Worm (Caenorhabditis elegans): ENCODE measurements around the gene C08F8.6.

Gene C08F8.6

ce11 chrIV:11145929-11146339 is 18.8 kb downstream of the C08F8.6 start:
- TF ChIP-seq cog-1 (tag; optimal IDR thresholded peaks at IDR 0.05) = no peak
- TF ChIP-seq ztf-29 (GFP tag; IDR thresholded peaks at IDR 0.05) = no peak
- no peak for TF ChIP-seq ztf-23 (GFP tag; IDR thresholded peaks at IDR 0.05)
- no peak for TF ChIP-seq flt-1 (GFP tag; IDR thresholded peaks at IDR 0.05)
- TF ChIP-seq T22C8.4 (GFP tag; IDR thresholded peaks at IDR 0.05) = no peak
- TF ChIP-seq klf-2 (GFP tag; conservative IDR thresholded peaks at IDR 0.05) = no peak
- no peak for TF ChIP-seq med-1 (GFP tag; optimal IDR thresholded peaks at IDR 0.05; ENCODE audit: insufficient read depth)
- no peak for TF ChIP-seq ref-1 (GFP tag; conservative IDR thresholded peaks at IDR 0.05)
- TF ChIP-seq tab-1 (GFP tag; IDR thresholded peaks at IDR 0.05) = no peak

- TF ChIP-seq tab-1 (GFP tag; IDR thresholded peaks at IDR 0.05) = no peak
- no peak for TF ChIP-seq ztf-29 (GFP tag; IDR thresholded peaks at IDR 0.05)
- no peak for TF ChIP-seq med-1 (GFP tag; optimal IDR thresholded peaks at IDR 0.05; ENCODE audit: insufficient read depth)
Observed at ce11 chrIV:11143228-11143444, 21.6 kb downstream of the C08F8.6 start, which contains the start of gene F01G4.4. F01G4.4 (plus strand) TSS chrIV:11143345.

- TF ChIP-seq T22C8.4 (GFP tag; IDR thresholded peaks at IDR 0.05) = no peak
- no peak for TF ChIP-seq klf-2 (GFP tag; conservative IDR thresholded peaks at IDR 0.05)
- no peak for TF ChIP-seq tab-1 (GFP tag; IDR thresholded peaks at IDR 0.05)
- TF ChIP-seq flt-1 (GFP tag; IDR thresholded peaks at IDR 0.05) = no peak
- TF ChIP-seq ztf-29 (GFP tag; IDR thresholded peaks at IDR 0.05) = no peak
- no peak for TF ChIP-seq ztf-23 (GFP tag; IDR thresholded peaks at IDR 0.05)
- TF ChIP-seq cog-1 (tag; optimal IDR thresholded peaks at IDR 0.05) = no peak
- no peak for TF ChIP-seq ref-1 (GFP tag; conservative IDR thresholded peaks at IDR 0.05)
- no peak for TF ChIP-seq med-1 (GFP tag; optimal IDR thresholded peaks at IDR 0.05; ENCODE audit: insufficient read depth)
Observed at ce11 chrIV:11142314-11143227, 22.2 kb downstream of the C08F8.6 start, which contains the start of gene skih-2. skih-2 (minus strand) TSS chrIV:11142364.

- TF ChIP-seq ztf-23 (GFP tag; IDR thresholded peaks at IDR 0.05) (no peak), cog-1 (tag; optimal IDR thresholded peaks at IDR 0.05) (no peak), klf-2 (GFP tag; conservative IDR thresholded peaks at IDR 0.05) (no peak), T22C8.4 (GFP tag; IDR thresholded peaks at IDR 0.05) (no peak)
Observed at ce11 chrIV:11131268-11131667, 33.5 kb downstream of the C08F8.6 start, which contains the start of gene ard-1. ard-1 (plus strand) TSS chrIV:11131279.

- TF ChIP-seq flt-1 (GFP tag; IDR thresholded peaks at IDR 0.05) (no peak), ztf-29 (GFP tag; IDR thresholded peaks at IDR 0.05) (no peak), med-1 (GFP tag; optimal IDR thresholded peaks at IDR 0.05; ENCODE audit: insufficient read depth) (no peak), tab-1 (GFP tag; IDR thresholded peaks at IDR 0.05) (no peak), T22C8.4 (GFP tag; IDR thresholded peaks at IDR 0.05) (no peak), ztf-23 (GFP tag; IDR thresholded peaks at IDR 0.05) (no peak), cog-1 (tag; optimal IDR thresholded peaks at IDR 0.05) (no peak), klf-2 (GFP tag; conservative IDR thresholded peaks at IDR 0.05) (no peak), ref-1 (GFP tag; conservative IDR thresholded peaks at IDR 0.05) (no peak)
Observed at ce11 chrIV:11130774-11131173, 34.0 kb downstream of the C08F8.6 start.

- TF ChIP-seq flt-1 (GFP tag; IDR thresholded peaks at IDR 0.05) (no peak), med-1 (GFP tag; optimal IDR thresholded peaks at IDR 0.05; ENCODE audit: insufficient read depth) (no peak), tab-1 (GFP tag; IDR thresholded peaks at IDR 0.05) (no peak), cog-1 (tag; optimal IDR thresholded peaks at IDR 0.05) (no peak), T22C8.4 (GFP tag; IDR thresholded peaks at IDR 0.05) (no peak), ref-1 (GFP tag; conservative IDR thresholded peaks at IDR 0.05) (no peak), ztf-29 (GFP tag; IDR thresholded peaks at IDR 0.05) (no peak)
Observed at ce11 chrIV:11126028-11126427, 38.7 kb downstream of the C08F8.6 start.

ce11 chrIV:11126004-11126027 is 38.9 kb downstream of the C08F8.6 start, which contains the start of gene swsn-4:
swsn-4 (plus strand) TSS chrIV:11126024.
- TF ChIP-seq cog-1 (tag; optimal IDR thresholded peaks at IDR 0.05) (no peak), flt-1 (GFP tag; IDR thresholded peaks at IDR 0.05) (no peak), klf-2 (GFP tag; conservative IDR thresholded peaks at IDR 0.05) (no peak), ztf-23 (GFP tag; IDR thresholded peaks at IDR 0.05) (no peak), ztf-29 (GFP tag; IDR thresholded peaks at IDR 0.05) (no peak), ref-1 (GFP tag; conservative IDR thresholded peaks at IDR 0.05) (no peak), T22C8.4 (GFP tag; IDR thresholded peaks at IDR 0.05) (no peak), tab-1 (GFP tag; IDR thresholded peaks at IDR 0.05) (no peak), med-1 (GFP tag; optimal IDR thresholded peaks at IDR 0.05; ENCODE audit: insufficient read depth) (no peak)

- TF ChIP-seq klf-2 (GFP tag; conservative IDR thresholded peaks at IDR 0.05) = no peak
- no peak for TF ChIP-seq med-1 (GFP tag; optimal IDR thresholded peaks at IDR 0.05; ENCODE audit: insufficient read depth)
Observed at ce11 chrIV:11125604-11126003, 39.1 kb downstream of the C08F8.6 start.

- no peak for TF ChIP-seq ref-1 (GFP tag; conservative IDR thresholded peaks at IDR 0.05)
- no peak for TF ChIP-seq med-1 (GFP tag; optimal IDR thresholded peaks at IDR 0.05; ENCODE audit: insufficient read depth)
- TF ChIP-seq T22C8.4 (GFP tag; IDR thresholded peaks at IDR 0.05) = no peak
- TF ChIP-seq cog-1 (tag; optimal IDR thresholded peaks at IDR 0.05) = no peak
- no peak for TF ChIP-seq ztf-29 (GFP tag; IDR thresholded peaks at IDR 0.05)
- TF ChIP-seq klf-2 (GFP tag; conservative IDR thresholded peaks at IDR 0.05) = no peak
- no peak for TF ChIP-seq ztf-23 (GFP tag; IDR thresholded peaks at IDR 0.05)
- no peak for TF ChIP-seq tab-1 (GFP tag; IDR thresholded peaks at IDR 0.05)
Observed at ce11 chrIV:11125200-11125599, 39.5 kb downstream of the C08F8.6 start.

- TF ChIP-seq ref-1 (GFP tag; conservative IDR thresholded peaks at IDR 0.05) (no peak), cog-1 (tag; optimal IDR thresholded peaks at IDR 0.05) (no peak), flt-1 (GFP tag; IDR thresholded peaks at IDR 0.05) (no peak), ztf-23 (GFP tag; IDR thresholded peaks at IDR 0.05) (no peak), klf-2 (GFP tag; conservative IDR thresholded peaks at IDR 0.05) (no peak), med-1 (GFP tag; optimal IDR thresholded peaks at IDR 0.05; ENCODE audit: insufficient read depth) (no peak), T22C8.4 (GFP tag; IDR thresholded peaks at IDR 0.05) (no peak), ztf-29 (GFP tag; IDR thresholded peaks at IDR 0.05) (no peak), tab-1 (GFP tag; IDR thresholded peaks at IDR 0.05) (no peak)
Observed at ce11 chrIV:11124674-11125073, 40.1 kb downstream of the C08F8.6 start, which contains the start of gene spo-11. spo-11 (minus strand) TSS chrIV:11124862.
